Worm (Caenorhabditis elegans) whole organism, late embryonic: Measurements from ENCODE around the gene srh-38.

Experiments used
- K02D7.2 ChIP-seq: sonication (generic microtip); optimal IDR thresholded peaks from 2 replicates; lab custom pipeline; 2017; ENCODE audit warnings: mild to moderate bottlenecking, missing genetic modification characterization, missing compliant biosample characterization
- K09A11.1 ChIP-seq: sonication (generic microtip); optimal IDR thresholded peaks from 2 replicates; lab custom pipeline; 2017; ENCODE audit warnings: antibody characterized with exemption, mild to moderate bottlenecking, missing genetic modification characterization, missing compliant biosample characterization; ENCODE audit not compliant: insufficient read depth
- T23F11.4 ChIP-seq: fragments of 200-800 bp; sonication (Bioruptor generic); optimal IDR thresholded peaks from 2 replicates; lab custom pipeline; 2018; ENCODE audit warnings: mild to moderate bottlenecking, missing genetic modification characterization, missing compliant biosample characterization
- Y22D7AL.16 ChIP-seq: sonication (generic microtip); optimal IDR thresholded peaks from 2 replicates; lab custom pipeline; 2016; ENCODE audit warnings: missing genetic modification characterization, missing compliant biosample characterization
- ahr-1 ChIP-seq: sonication (generic microtip); optimal IDR thresholded peaks from 2 replicates; lab custom pipeline; 2016; ENCODE audit warnings: missing genetic modification characterization, missing compliant biosample characterization
- ama-1 ChIP-seq: fragments of 150-350 bp; optimal IDR thresholded peaks from 2 replicates; lab custom pipeline; 2014
- ceh-14 ChIP-seq: sonication (generic microtip); optimal IDR thresholded peaks from 2 replicates; lab custom pipeline; 2016; ENCODE audit warnings: missing genotype, missing genetic modification characterization, missing compliant biosample characterization
- ceh-18 ChIP-seq: sonication (generic microtip); optimal IDR thresholded peaks from 2 replicates; lab custom pipeline; 2016; ENCODE audit warnings: missing genetic modification characterization, missing compliant biosample characterization
- ceh-19 ChIP-seq: fragments of 200-800 bp; sonication (Bioruptor generic); optimal IDR thresholded peaks from 2 replicates; lab custom pipeline; 2018; ENCODE audit warnings: mild to moderate bottlenecking, missing genetic modification characterization, missing compliant biosample characterization
- ceh-2 ChIP-seq: sonication (generic microtip); optimal IDR thresholded peaks from 2 replicates; lab custom pipeline; 2016; ENCODE audit warnings: missing genotype, missing genetic modification characterization, missing compliant biosample characterization
- ceh-22 ChIP-seq: sonication (generic microtip); optimal IDR thresholded peaks from 2 replicates; lab custom pipeline; 2017; ENCODE audit warnings: missing biosample characterization, missing genetic modification characterization
- ceh-24 ChIP-seq: sonication (generic microtip); optimal IDR thresholded peaks from 2 replicates; lab custom pipeline; 2016; ENCODE audit warnings: mild to moderate bottlenecking, missing genetic modification characterization, missing compliant biosample characterization
- ceh-30 ChIP-seq: fragments of 150-350 bp; optimal IDR thresholded peaks from 2 replicates; lab custom pipeline; 2014; ENCODE audit warnings: missing biosample characterization, missing genetic modification characterization
- ceh-34 ChIP-seq: sonication (generic microtip); optimal IDR thresholded peaks from 2 replicates; lab custom pipeline; 2016; ENCODE audit warnings: mild to moderate bottlenecking, missing genetic modification characterization, missing compliant biosample characterization
- ceh-45 ChIP-seq: fragments of 200-800 bp; sonication (Bioruptor generic); IDR thresholded peaks from 2 replicates; pipeline ENCODE4 v1.3.6; 2022; ENCODE audit warnings: missing genetic modification reagents, missing genetic modification characterization, missing compliant biosample characterization
- ceh-6 ChIP-seq: fragments of 200-800 bp; sonication (Bioruptor generic); optimal IDR thresholded peaks from 2 replicates; lab custom pipeline; 2018; ENCODE audit warnings: mild to moderate bottlenecking, missing genetic modification characterization, missing compliant biosample characterization
- che-1 ChIP-seq: sonication (generic microtip); optimal IDR thresholded peaks from 2 replicates; lab custom pipeline; 2016; ENCODE audit warnings: mild to moderate bottlenecking, missing genetic modification characterization, missing compliant biosample characterization
- dmd-4 ChIP-seq: sonication (generic microtip); optimal IDR thresholded peaks from 2 replicates; lab custom pipeline; 2016; ENCODE audit warnings: borderline replicate concordance, missing genetic modification characterization, missing compliant biosample characterization
- dve-1 ChIP-seq: sonication (generic microtip); optimal IDR thresholded peaks from 2 replicates; lab custom pipeline; 2017; ENCODE audit warnings: antibody characterized with exemption, mild to moderate bottlenecking, missing genetic modification characterization, missing compliant biosample characterization
- elt-4 ChIP-seq: sonication (generic microtip); optimal IDR thresholded peaks from 2 replicates; lab custom pipeline; 2016; ENCODE audit warnings: missing genetic modification characterization, missing compliant biosample characterization
- gmeb-2 ChIP-seq: sonication (generic microtip); optimal IDR thresholded peaks from 2 replicates; lab custom pipeline; 2016; ENCODE audit warnings: missing genetic modification characterization, inconsistent platforms, missing compliant biosample characterization
- hlh-15 ChIP-seq: sonication (generic microtip); optimal IDR thresholded peaks from 2 replicates; lab custom pipeline; 2016; ENCODE audit warnings: missing genetic modification characterization, missing compliant biosample characterization
- hlh-6 ChIP-seq: sonication (generic microtip); optimal IDR thresholded peaks from 2 replicates; lab custom pipeline; 2016; ENCODE audit warnings: missing genotype, missing genetic modification characterization, missing compliant biosample characterization
- hlh-8 ChIP-seq: sonication (generic microtip); optimal IDR thresholded peaks from 2 replicates; lab custom pipeline; 2016; ENCODE audit warnings: missing genotype, missing genetic modification characterization, missing compliant biosample characterization
- lim-6 ChIP-seq: sonication (generic microtip); optimal IDR thresholded peaks from 2 replicates; lab custom pipeline; 2016; ENCODE audit warnings: missing genetic modification characterization, missing compliant biosample characterization
- madf-2 ChIP-seq: sonication (generic microtip); optimal IDR thresholded peaks from 2 replicates; lab custom pipeline; 2017; ENCODE audit warnings: missing genetic modification characterization, missing compliant biosample characterization
- mec-3 ChIP-seq: sonication (generic microtip); optimal IDR thresholded peaks from 2 replicates; lab custom pipeline; 2016; ENCODE audit warnings: borderline replicate concordance, missing genetic modification characterization, missing compliant biosample characterization
- nfya-1 ChIP-seq: sonication (generic microtip); optimal IDR thresholded peaks from 2 replicates; lab custom pipeline; 2017; ENCODE audit warnings: missing genetic modification characterization, mild to moderate bottlenecking, missing compliant biosample characterization, antibody characterized with exemption, moderate library complexity
- nhr-11 ChIP-seq: fragments of 150-350 bp; optimal IDR thresholded peaks from 2 replicates; lab custom pipeline; 2014; ENCODE audit warnings: missing biosample characterization, missing genetic modification characterization
- pag-3 ChIP-seq: sonication (generic microtip); optimal IDR thresholded peaks from 2 replicates; lab custom pipeline; 2016; ENCODE audit warnings: missing compliant biosample characterization, missing genetic modification characterization, borderline replicate concordance
- pat-9 ChIP-seq: fragments of 200-800 bp; sonication (Bioruptor generic); optimal IDR thresholded peaks from 2 replicates; lab custom pipeline; 2018; ENCODE audit warnings: mild to moderate bottlenecking, missing genetic modification characterization, moderate library complexity, missing compliant biosample characterization
- pax-1 ChIP-seq: fragments of 150-350 bp; optimal IDR thresholded peaks from 2 replicates; lab custom pipeline; 2014; ENCODE audit warnings: missing biosample characterization, missing genetic modification characterization
- pha-2 ChIP-seq: sonication (generic microtip); optimal IDR thresholded peaks from 2 replicates; lab custom pipeline; 2017; ENCODE audit warnings: mild to moderate bottlenecking, missing genetic modification characterization, missing compliant biosample characterization
- pqm-1 ChIP-seq: sonication (generic microtip); optimal IDR thresholded peaks from 2 replicates; lab custom pipeline; 2016; ENCODE audit warnings: missing genetic modification characterization, missing compliant biosample characterization
- pros-1 ChIP-seq: fragments of 150-350 bp; optimal IDR thresholded peaks from 2 replicates; lab custom pipeline; 2014; ENCODE audit warnings: missing biosample characterization, missing genetic modification reagents, missing genetic modification characterization
- rnt-1 ChIP-seq: sonication (generic microtip); optimal IDR thresholded peaks from 2 replicates; lab custom pipeline; 2016; ENCODE audit warnings: missing genetic modification characterization, missing compliant biosample characterization
- sox-4 ChIP-seq: sonication (generic microtip); optimal IDR thresholded peaks from 2 replicates; lab custom pipeline; 2017; ENCODE audit warnings: mild to moderate bottlenecking, missing genetic modification characterization, inconsistent platforms, missing compliant biosample characterization
- tbx-7 ChIP-seq: sonication (generic microtip); optimal IDR thresholded peaks from 2 replicates; lab custom pipeline; 2016; ENCODE audit warnings: missing genotype, missing genetic modification characterization, missing compliant biosample characterization
- ttx-3 ChIP-seq: sonication (generic microtip); optimal IDR thresholded peaks from 2 replicates; lab custom pipeline; 2016; ENCODE audit warnings: missing genetic modification reagents, missing genetic modification characterization, missing compliant biosample characterization
- unc-3 ChIP-seq, 2 experiments: fragments of 200-800 bp in 1 of 2; sonication (Bioruptor generic) in 1 of 2; sonication (generic microtip) in 1 of 2; conservative IDR thresholded peaks in 1 of 2; optimal IDR thresholded peaks in 1 of 2; 2 replicates each; pipeline versions ENCODE4 v1.3.6 to Lab custom; 2016 to 2022; ENCODE audit warnings: missing compliant biosample characterization in 2 of 2, missing genetic modification characterization in 2 of 2, missing genetic modification reagents in 1 of 2
- unc-42 ChIP-seq: sonication (generic microtip); optimal IDR thresholded peaks from 2 replicates; lab custom pipeline; 2016; ENCODE audit warnings: missing genotype, missing genetic modification characterization, missing compliant biosample characterization
- unc-55 ChIP-seq: sonication (generic microtip); optimal IDR thresholded peaks from 2 replicates; lab custom pipeline; 2017; ENCODE audit warnings: missing biosample characterization, missing genetic modification reagents, missing genetic modification characterization
- unc-86 ChIP-seq: sonication (generic microtip); optimal IDR thresholded peaks from 2 replicates; lab custom pipeline; 2016; ENCODE audit warnings: missing genetic modification characterization, missing compliant biosample characterization
- zip-5 ChIP-seq: sonication (generic microtip); optimal IDR thresholded peaks from 2 replicates; lab custom pipeline; 2016; ENCODE audit warnings: missing genetic modification characterization, missing compliant biosample characterization

The srh-38 gene

DNA sequence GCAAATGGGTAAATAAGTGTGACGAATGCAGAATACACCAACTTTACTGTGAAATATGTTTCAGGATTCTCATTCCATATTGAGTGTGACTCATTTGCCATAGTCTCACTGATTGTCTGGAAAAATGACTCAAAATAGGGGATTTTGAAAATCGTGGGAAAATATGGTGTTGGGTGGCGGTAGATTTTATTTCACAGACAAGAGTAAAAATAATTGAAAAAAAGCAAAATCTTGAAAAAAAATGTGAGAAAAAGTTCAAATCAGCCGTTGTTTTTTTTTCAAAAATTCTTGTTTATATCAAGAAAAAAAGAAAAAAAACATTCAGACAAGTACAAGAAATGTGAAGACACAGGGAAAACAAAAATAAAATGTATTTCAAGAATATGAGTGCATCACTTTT lies at the start of gene srh-38:
TSS of gene srh-38 (minus strand) at position 101 of the 400 bp plus-strand sequence.
- TF ChIP-seq sox-4 (tag; lab: Kevin White, UChicago) (no peak), ceh-6 (GFP tag; lab: Kevin White, UChicago) (no peak), ceh-30 (tag; lab: Kevin White, UChicago) (no peak), ceh-2 (tag; lab: Kevin White, UChicago) (no peak), pag-3 (tag; lab: Kevin White, UChicago) (no peak), ceh-14 (tag; lab: Kevin White, UChicago) (no peak), tbx-7 (tag; lab: Kevin White, UChicago) (no peak), K02D7.2 (tag; lab: Kevin White, UChicago) (no peak), nhr-11 (no peak), nfya-1 (tag; lab: Kevin White, UChicago) (no peak), dve-1 (no peak), che-1 (no peak), lim-6 (tag; lab: Kevin White, UChicago) (no peak), ahr-1 (tag; lab: Kevin White, UChicago) (no peak), ttx-3 (tag; lab: Kevin White, UChicago) (no peak), elt-4 (tag; lab: Kevin White, UChicago) (no peak), pha-2 (no peak), ceh-34 (no peak)

DNA sequence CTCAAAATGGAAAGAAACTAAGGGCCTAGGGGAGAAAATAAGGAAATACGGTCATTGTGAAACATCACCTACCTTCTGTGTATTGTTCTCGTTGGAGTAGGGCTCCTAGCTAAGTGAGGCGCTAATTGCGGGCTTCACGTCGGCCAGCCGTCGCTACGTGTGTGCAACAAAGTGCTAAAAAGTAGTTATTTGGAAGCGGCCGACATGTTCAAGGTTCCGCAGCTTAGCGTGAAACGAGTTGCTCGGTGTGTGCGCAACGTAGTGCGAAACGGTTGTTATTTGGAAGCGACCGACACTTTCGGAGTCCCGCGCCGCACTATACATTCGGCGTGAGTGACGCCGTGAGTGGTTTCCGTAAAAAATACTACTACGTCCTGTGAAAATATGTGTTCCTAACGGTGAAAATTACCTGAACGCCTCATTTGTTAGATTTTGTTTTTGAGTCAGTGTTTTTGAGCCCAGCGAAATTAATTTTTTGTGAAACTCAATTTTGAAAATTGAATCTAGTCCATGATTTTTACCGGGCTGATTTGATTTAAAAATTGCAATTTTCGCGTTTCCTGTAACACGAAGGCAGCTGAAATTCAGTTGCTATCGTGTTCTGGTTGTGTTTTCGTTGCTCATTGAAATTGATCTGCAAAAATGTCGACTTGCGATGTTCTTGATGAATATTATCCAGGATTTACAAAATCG lies 49.0 kb upstream of the srh-38 start, which contains the start of gene srw-129:
TSS of gene srw-129 (plus strand) at position 643 of the 693 bp plus-strand sequence.
- TF ChIP-seq pat-9 (tag; lab: Kevin White, UChicago) (no peak), ceh-22 (tag; lab: Kevin White, UChicago) (no peak), K09A11.1 (no peak), unc-42 (tag; lab: Kevin White, UChicago) (no peak), ceh-14 (tag; lab: Kevin White, UChicago) (no peak), ceh-18 (tag; lab: Kevin White, UChicago) (no peak), unc-55 (GFP tag; lab: Kevin White, UChicago) (no peak)

DNA sequence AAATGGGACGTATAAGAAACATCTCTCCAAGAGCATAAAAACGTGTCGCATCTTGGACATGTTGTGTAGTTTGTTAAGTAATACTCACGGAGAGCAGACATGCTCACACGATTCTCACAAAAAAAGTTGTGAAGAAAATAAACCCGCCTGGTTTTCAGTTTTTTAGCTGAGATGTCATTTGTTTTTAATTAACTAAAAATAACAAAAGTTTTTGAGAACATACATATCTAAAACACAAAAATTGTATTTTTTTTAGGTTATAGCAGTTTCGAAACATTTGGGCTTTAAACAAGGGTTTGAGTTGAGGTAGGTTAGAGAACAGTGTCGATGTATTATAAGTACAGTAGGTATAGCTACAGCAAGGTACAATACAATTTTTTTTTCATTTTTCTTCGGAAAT lies 42.3 kb upstream of the srh-38 start, which contains the start of gene srh-88:
TSS of gene srh-88 (minus strand) at position 101 of the 400 bp plus-strand sequence.
- no peak for TF ChIP-seq ahr-1 (tag; lab: Kevin White, UChicago)
- no peak for TF ChIP-seq hlh-15 (tag; lab: Kevin White, UChicago)
- TF ChIP-seq ceh-45 (GFP tag; lab: Robert Waterston, UW): no peak
- TF ChIP-seq hlh-8: no peak
- TF ChIP-seq hlh-6 (tag; lab: Kevin White, UChicago): no peak
- TF ChIP-seq ceh-19: no peak
- TF ChIP-seq ceh-34: no peak
- no peak for TF ChIP-seq che-1
- no peak for TF ChIP-seq mec-3
- TF ChIP-seq dve-1: no peak
- TF ChIP-seq unc-55 (GFP tag; lab: Kevin White, UChicago): no peak
- TF ChIP-seq pax-1 (tag; lab: Kevin White, UChicago): no peak
- TF ChIP-seq Y22D7AL.16: no peak
- TF ChIP-seq ceh-24 (tag; lab: Kevin White, UChicago): no peak
- no peak for TF ChIP-seq zip-5
- no peak for TF ChIP-seq pha-2
- no peak for TF ChIP-seq tbx-7 (tag; lab: Kevin White, UChicago)

DNA sequence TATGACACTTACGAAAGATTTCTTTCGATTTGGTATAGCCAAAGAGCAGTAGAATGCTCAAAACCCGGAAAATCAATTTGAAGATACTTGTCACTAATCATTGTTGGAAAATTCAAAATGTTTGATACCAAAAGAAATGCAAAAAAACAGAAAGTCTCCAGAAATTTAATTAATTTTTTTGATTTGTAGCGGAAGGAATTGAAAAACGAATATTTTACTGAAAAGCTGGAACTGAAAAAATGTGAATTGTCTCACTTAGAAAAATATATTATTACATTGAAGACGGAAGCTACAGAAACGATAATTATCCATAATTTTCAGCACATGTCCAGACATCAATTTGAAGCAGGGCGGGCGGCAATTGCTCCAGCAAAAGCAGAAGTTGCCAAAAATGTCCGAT lies 40.5 kb upstream of the srh-38 start, which contains the start of gene srw-138:
TSS of gene srw-138 (minus strand) at position 101 of the 400 bp plus-strand sequence.
- TF ChIP-seq Y22D7AL.16 (no peak), ttx-3 (tag; lab: Kevin White, UChicago) (no peak), pqm-1 (tag; lab: Kevin White, UChicago) (no peak), T23F11.4 (GFP tag; lab: Kevin White, UChicago) (no peak), ceh-2 (tag; lab: Kevin White, UChicago) (no peak), unc-86 (no peak), ama-1 (lab: Kevin White, UChicago) (no peak), madf-2 (tag; lab: Kevin White, UChicago) (no peak), tbx-7 (tag; lab: Kevin White, UChicago) (no peak), unc-3 (GFP tag; conservative IDR thresholded peaks at IDR 0.05; lab: Robert Waterston, UW) (no peak), unc-3 (tag; optimal IDR thresholded peaks at IDR 0.05; lab: Kevin White, UChicago) (no peak), dmd-4 (tag; lab: Kevin White, UChicago) (no peak), che-1 (no peak), gmeb-2 (tag; lab: Kevin White, UChicago) (no peak), ceh-22 (tag; lab: Kevin White, UChicago) (no peak), pros-1 (tag; lab: Kevin White, UChicago) (no peak), rnt-1 (tag; lab: Kevin White, UChicago) (no peak)
